Worm (Caenorhabditis elegans) whole organism, L4 larva: ENCODE results near the gene cnc-2.

Experiments
- Y5F2A.4 ChIP-seq: fragments of 200-800 bp; sonication (Bioruptor generic); optimal IDR thresholded peaks from 2 replicates; lab custom pipeline; 2018; ENCODE audit warnings: mild to moderate bottlenecking, missing genetic modification characterization, missing compliant biosample characterization
- attf-4 ChIP-seq: sonication (generic microtip); optimal IDR thresholded peaks from 3 replicates; lab custom pipeline; 2017; ENCODE audit warnings: missing biosample characterization, missing genetic modification characterization
- ceh-82 ChIP-seq: sonication (generic microtip); optimal IDR thresholded peaks from 2 replicates; lab custom pipeline; 2017; ENCODE audit warnings: missing biosample characterization, missing genetic modification characterization
- dmd-9 ChIP-seq: fragments of 200-800 bp; sonication (Bioruptor generic); IDR thresholded peaks from 2 replicates; pipeline ENCODE4 v1.3.6; 2022; ENCODE audit warnings: missing genetic modification reagents, missing genetic modification characterization, missing compliant biosample characterization
- lin-13 ChIP-seq: fragments of 150-350 bp; optimal IDR thresholded peaks from 2 replicates; lab custom pipeline; 2014; ENCODE audit warnings: missing biosample characterization, missing genetic modification reagents, missing genetic modification characterization
- mxl-2 ChIP-seq: fragments of 200-800 bp; sonication (Bioruptor generic); conservative IDR thresholded peaks from 2 replicates; pipeline ENCODE4 v1.3.6; 2022; ENCODE audit warnings: missing genetic modification reagents, missing genetic modification characterization, missing compliant biosample characterization
- nhr-111 ChIP-seq: fragments of 200-800 bp; sonication (Bioruptor generic); optimal IDR thresholded peaks from 2 replicates; lab custom pipeline; 2018; ENCODE audit warnings: mild to moderate bottlenecking, missing genetic modification characterization, missing compliant biosample characterization
- nhr-25 ChIP-seq: sonication (generic microtip); optimal IDR thresholded peaks from 2 replicates; lab custom pipeline; 2017; ENCODE audit warnings: missing genetic modification characterization, mild to moderate bottlenecking, missing compliant biosample characterization, antibody characterized with exemption, moderate library complexity, borderline replicate concordance; ENCODE audit not compliant: insufficient read depth
- nhr-77 ChIP-seq: fragments of 150-350 bp; optimal IDR thresholded peaks from 2 replicates; lab custom pipeline; 2014; ENCODE audit warnings: missing biosample characterization, missing genetic modification characterization
- snpc-4 ChIP-seq: fragments of 150-350 bp; optimal IDR thresholded peaks from 2 replicates; lab custom pipeline; 2014; ENCODE audit warnings: missing biosample characterization, missing genetic modification characterization

ce11 chrV:1431702-1432187, 18.2 kb downstream of the cnc-2 start, which contains the start of gene ges-1:
- TF ChIP-seq nhr-77 (tag; lab: Kevin White, UChicago) (no peak), mxl-2 (GFP tag; lab: Robert Waterston, UW) (no peak), lin-13 (GFP tag; lab: Kevin White, UChicago) (no peak), attf-4 (no peak), nhr-111 (no peak), Y5F2A.4 (GFP tag; lab: Kevin White, UChicago) (no peak), nhr-25 (no peak), dmd-9 (no peak), ceh-82 (tag; lab: Kevin White, UChicago) (no peak), snpc-4 (tag; lab: Kevin White, UChicago) (no peak)
